Worm (Caenorhabditis elegans) whole organism, young adult: Measurements from ENCODE around the gene W05B10.3.

Experiments
- B0019.2 ChIP-seq: fragments of 200-800 bp; sonication (Bioruptor generic); conservative IDR thresholded peaks from 2 replicates; pipeline ENCODE4 v1.3.6; 2022; ENCODE audit warnings: missing genetic modification reagents, missing genetic modification characterization, missing compliant biosample characterization
- B0035.1 ChIP-seq: sonication (generic microtip); optimal IDR thresholded peaks from 2 replicates; lab custom pipeline; 2016; ENCODE audit warnings: missing genetic modification characterization, mild to moderate bottlenecking, missing compliant biosample characterization, missing genotype, missing genetic modification reagents
- B0261.1 ChIP-seq: sonication (generic microtip); optimal IDR thresholded peaks from 2 replicates; lab custom pipeline; 2016; ENCODE audit warnings: mild to moderate bottlenecking, missing genetic modification characterization, moderate library complexity, missing compliant biosample characterization
- F22D6.2 ChIP-seq: sonication (generic microtip); optimal IDR thresholded peaks from 2 replicates; lab custom pipeline; 2016; ENCODE audit warnings: mild to moderate bottlenecking, missing genetic modification characterization, missing compliant biosample characterization
- F49E8.2 ChIP-seq: sonication (generic microtip); optimal IDR thresholded peaks from 3 replicates; lab custom pipeline; 2017; ENCODE audit warnings: missing genetic modification characterization, mild to moderate bottlenecking, missing compliant biosample characterization, antibody characterized with exemption, moderate library complexity; ENCODE audit not compliant: insufficient read depth
- F52B5.7 ChIP-seq: sonication (generic microtip); optimal IDR thresholded peaks from 2 replicates; lab custom pipeline; 2016; ENCODE audit warnings: mild to moderate bottlenecking, missing genetic modification characterization, missing compliant biosample characterization
- F57A8.1 ChIP-seq: fragments of 200-800 bp; sonication (Bioruptor generic); optimal IDR thresholded peaks from 2 replicates; lab custom pipeline; 2018; ENCODE audit warnings: mild to moderate bottlenecking, missing genetic modification characterization, moderate library complexity, missing compliant biosample characterization
- Y53G8AR.9 ChIP-seq: fragments of 200-800 bp; sonication (Bioruptor generic); conservative IDR thresholded peaks from 2 replicates; pipeline ENCODE4 v1.3.6; 2022; ENCODE audit warnings: missing genetic modification reagents, missing genetic modification characterization, missing compliant biosample characterization
- Y95B8A.8 ChIP-seq: fragments of 200-800 bp; sonication (Bioruptor generic); IDR thresholded peaks from 2 replicates; pipeline ENCODE4 v1.3.6; 2022; ENCODE audit warnings: missing genetic modification reagents, missing genetic modification characterization, missing compliant biosample characterization
- akir-1 ChIP-seq: fragments of 200-800 bp; sonication (Bioruptor generic); optimal IDR thresholded peaks from 2 replicates; lab custom pipeline; 2018; ENCODE audit warnings: mild to moderate bottlenecking, missing genetic modification characterization, moderate library complexity, missing compliant biosample characterization
- attf-5 ChIP-seq: fragments of 200-800 bp; sonication (Bioruptor generic); optimal IDR thresholded peaks from 2 replicates; lab custom pipeline; 2018; ENCODE audit warnings: mild to moderate bottlenecking, missing genetic modification characterization, missing compliant biosample characterization
- ccch-3 ChIP-seq: fragments of 200-800 bp; sonication (Bioruptor generic); optimal IDR thresholded peaks from 2 replicates; lab custom pipeline; 2018; ENCODE audit warnings: mild to moderate bottlenecking, missing genetic modification characterization, missing compliant biosample characterization
- cebp-1 ChIP-seq, 2 experiments: fragments of 200-800 bp in 1 of 2; sonication (Bioruptor generic) in 1 of 2; sonication (generic microtip) in 1 of 2; IDR thresholded peaks in 1 of 2; optimal IDR thresholded peaks in 1 of 2; 2 replicates each; pipeline versions ENCODE4 v1.3.6 to Lab custom; 2017 to 2022; ENCODE audit warnings: missing compliant biosample characterization in 2 of 2, missing genetic modification characterization in 2 of 2, mild to moderate bottlenecking in 1 of 2, missing genetic modification reagents in 1 of 2, moderate library complexity in 1 of 2
- cebp-2 ChIP-seq: fragments of 200-800 bp; sonication (Bioruptor generic); IDR thresholded peaks from 2 replicates; pipeline ENCODE4 v1.3.6; 2022; ENCODE audit warnings: missing genetic modification characterization, missing compliant biosample characterization
- ceh-100 ChIP-seq: fragments of 200-800 bp; sonication (Bioruptor generic); IDR thresholded peaks from 2 replicates; pipeline ENCODE4 v1.3.6; 2022; ENCODE audit warnings: missing genetic modification reagents, missing genetic modification characterization, missing compliant biosample characterization
- ceh-91 ChIP-seq: fragments of 200-800 bp; sonication (Bioruptor generic); IDR thresholded peaks from 2 replicates; pipeline ENCODE4 v1.3.6; 2022; ENCODE audit warnings: missing genetic modification reagents, missing genetic modification characterization, missing compliant biosample characterization
- dox-1 ChIP-seq: fragments of 200-800 bp; sonication (Bioruptor generic); IDR thresholded peaks from 2 replicates; pipeline ENCODE4 v1.3.6; 2022; ENCODE audit warnings: missing genetic modification reagents, missing genetic modification characterization, missing compliant biosample characterization
- egl-44 ChIP-seq: fragments of 200-800 bp; sonication (Bioruptor generic); IDR thresholded peaks from 2 replicates; pipeline ENCODE4 v1.3.6; 2022; ENCODE audit warnings: missing genetic modification reagents, missing genetic modification characterization, missing compliant biosample characterization
- egrh-3 ChIP-seq: fragments of 200-800 bp; sonication (Bioruptor generic); IDR thresholded peaks from 2 replicates; pipeline ENCODE4 v1.3.6; 2022; ENCODE audit warnings: missing genetic modification reagents, missing genetic modification characterization, missing compliant biosample characterization
- ekl-4 ChIP-seq: fragments of 200-800 bp; sonication (Bioruptor generic); IDR thresholded peaks from 2 replicates; pipeline ENCODE4 v1.3.6; 2022; ENCODE audit warnings: missing genetic modification reagents, missing genetic modification characterization, missing compliant biosample characterization
- ets-4 ChIP-seq: fragments of 200-800 bp; sonication (Bioruptor generic); optimal IDR thresholded peaks from 2 replicates; lab custom pipeline; 2018; ENCODE audit warnings: mild to moderate bottlenecking, missing genetic modification characterization, missing compliant biosample characterization
- him-1 ChIP-seq: sonication (generic microtip); optimal IDR thresholded peaks from 2 replicates; lab custom pipeline; 2016; ENCODE audit warnings: missing genotype, missing genetic modification reagents, missing genetic modification characterization, missing compliant biosample characterization
- hlh-26 ChIP-seq: fragments of 200-800 bp; sonication (Bioruptor generic); conservative IDR thresholded peaks from 2 replicates; pipeline ENCODE4 v1.3.6; 2022; ENCODE audit warnings: missing genetic modification reagents, missing genetic modification characterization, missing compliant biosample characterization
- let-526 ChIP-seq: fragments of 200-800 bp; sonication (Bioruptor generic); IDR thresholded peaks from 2 replicates; pipeline ENCODE4 v1.3.6; 2022; ENCODE audit warnings: missing genetic modification reagents, missing genetic modification characterization, missing compliant biosample characterization
- lin-40 ChIP-seq: sonication (generic microtip); optimal IDR thresholded peaks from 2 replicates; lab custom pipeline; 2016; ENCODE audit warnings: missing genetic modification characterization, mild to moderate bottlenecking, missing compliant biosample characterization, missing genotype, missing genetic modification reagents
- lsy-27 ChIP-seq: sonication (generic microtip); optimal IDR thresholded peaks from 2 replicates; lab custom pipeline; 2017; ENCODE audit warnings: missing genetic modification characterization, mild to moderate bottlenecking, missing compliant biosample characterization, antibody characterized with exemption, missing genotype, borderline replicate concordance; ENCODE audit not compliant: insufficient read depth
- madf-6 ChIP-seq: fragments of 200-800 bp; sonication (Bioruptor generic); IDR thresholded peaks from 2 replicates; pipeline ENCODE4 v1.3.6; 2022; ENCODE audit warnings: missing genetic modification reagents, missing genetic modification characterization, missing compliant biosample characterization
- mcd-1 ChIP-seq: fragments of 200-800 bp; sonication (Bioruptor generic); IDR thresholded peaks from 2 replicates; pipeline ENCODE4 v1.3.6; 2022; ENCODE audit warnings: missing genetic modification reagents, missing genetic modification characterization, missing compliant biosample characterization
- nfya-1 ChIP-seq: sonication (generic microtip); optimal IDR thresholded peaks from 2 replicates; lab custom pipeline; 2017; ENCODE audit warnings: antibody characterized with exemption, missing compliant biosample characterization, missing genetic modification characterization, borderline replicate concordance; ENCODE audit not compliant: insufficient read depth
- nfyb-1 ChIP-seq: fragments of 200-800 bp; sonication (Bioruptor generic); IDR thresholded peaks from 2 replicates; pipeline ENCODE4 v1.3.6; 2022; ENCODE audit warnings: missing genetic modification reagents, missing genetic modification characterization, missing compliant biosample characterization
- nhr-179 ChIP-seq: sonication (generic microtip); optimal IDR thresholded peaks from 2 replicates; lab custom pipeline; 2016; ENCODE audit warnings: mild to moderate bottlenecking, missing genetic modification characterization, missing compliant biosample characterization
- nhr-27 ChIP-seq: fragments of 200-800 bp; sonication (Bioruptor generic); optimal IDR thresholded peaks from 2 replicates; lab custom pipeline; 2018; ENCODE audit warnings: mild to moderate bottlenecking, missing genetic modification characterization, moderate library complexity, missing compliant biosample characterization
- nhr-80 ChIP-seq: sonication (generic microtip); optimal IDR thresholded peaks from 2 replicates; lab custom pipeline; 2016; ENCODE audit warnings: missing genetic modification characterization, missing compliant biosample characterization
- nhr-90 ChIP-seq: sonication (generic microtip); optimal IDR thresholded peaks from 2 replicates; lab custom pipeline; 2016; ENCODE audit warnings: missing genotype, mild to moderate bottlenecking, missing genetic modification characterization, missing compliant biosample characterization
- rcor-1 ChIP-seq: fragments of 200-800 bp; sonication (Bioruptor generic); IDR thresholded peaks from 2 replicates; pipeline ENCODE4 v1.3.6; 2022; ENCODE audit warnings: missing genetic modification reagents, missing genetic modification characterization, missing compliant biosample characterization
- rec-8 ChIP-seq, 2 experiments: sonication (generic microtip); optimal IDR thresholded peaks; 2 replicates each; lab custom pipeline; 2016; ENCODE audit warnings: mild to moderate bottlenecking in 2 of 2, missing genetic modification characterization in 2 of 2, missing genetic modification reagents in 2 of 2, missing genotype in 2 of 2, missing biosample characterization in 1 of 2, missing compliant biosample characterization in 1 of 2, moderate library complexity in 1 of 2
- snpc-3.4 ChIP-seq: sonication (generic microtip); optimal IDR thresholded peaks from 2 replicates; lab custom pipeline; 2017; ENCODE audit warnings: missing genetic modification characterization, mild to moderate bottlenecking, missing compliant biosample characterization, antibody characterized with exemption, moderate library complexity, missing genotype, missing genetic modification reagents
- tlf-1 ChIP-seq: fragments of 200-800 bp; sonication (Bioruptor generic); optimal IDR thresholded peaks from 2 replicates; lab custom pipeline; 2018; ENCODE audit warnings: mild to moderate bottlenecking, missing genetic modification characterization, missing compliant biosample characterization
- zfh-2 ChIP-seq: fragments of 200-800 bp; sonication (Bioruptor generic); conservative IDR thresholded peaks from 2 replicates; pipeline ENCODE4 v1.3.6; 2022; ENCODE audit warnings: missing genetic modification reagents, missing genetic modification characterization, missing compliant biosample characterization
- ztf-18 ChIP-seq: sonication (generic microtip); optimal IDR thresholded peaks from 2 replicates; lab custom pipeline; 2016; ENCODE audit warnings: missing genotype, mild to moderate bottlenecking, missing genetic modification characterization, missing compliant biosample characterization
- ztf-22 ChIP-seq: fragments of 200-800 bp; sonication (Bioruptor generic); optimal IDR thresholded peaks from 2 replicates; lab custom pipeline; 2018; ENCODE audit warnings: mild to moderate bottlenecking, missing genetic modification characterization, moderate library complexity, missing compliant biosample characterization
- ztf-26 ChIP-seq: sonication (generic microtip); optimal IDR thresholded peaks from 2 replicates; lab custom pipeline; 2017; ENCODE audit warnings: missing genetic modification characterization, missing compliant biosample characterization

W05B10.3 gene

ce11 chrV:12704077-12704476 lies 42.6 kb upstream of the W05B10.3 start, which contains the start of gene R11D1.1:
TSS of gene R11D1.1 (plus strand) at chrV:12704377.
- TF ChIP-seq akir-1 (GFP tag; lab: Kevin White, UChicago) (no peak), attf-5 (no peak), nhr-179 (tag; lab: Kevin White, UChicago) (no peak), cebp-2 (GFP tag; lab: Robert Waterston, UW) (no peak), rcor-1 (GFP tag; lab: Robert Waterston, UW) (no peak), ztf-18 (no peak), F57A8.1 (no peak), nfya-1 (tag; lab: Kevin White, UChicago) (no peak), Y53G8AR.9 (no peak), lin-40 (tag; lab: Kevin White, UChicago) (no peak), rec-8 (tag; optimal IDR thresholded peaks at IDR 0.05; lab: Kevin White, UChicago) (no peak), ekl-4 (GFP tag; lab: Robert Waterston, UW) (no peak)

ce11 chrV:12701613-12702012 lies 40.1 kb upstream of the W05B10.3 start:
- TF ChIP-seq F52B5.7 (no peak), B0261.1 (tag; lab: Kevin White, UChicago) (no peak), egl-44 (GFP tag; lab: Robert Waterston, UW) (no peak), ceh-100 (GFP tag; lab: Robert Waterston, UW) (no peak)

ce11 chrV:12697364-12697901 lies 35.9 kb upstream of the W05B10.3 start, which contains the start of gene istr-1:
TSS of gene istr-1 (plus strand) at chrV:12697858.
- TF ChIP-seq nhr-80 (tag; lab: Kevin White, UChicago) (peak; percentile 23), mcd-1 (GFP tag; lab: Robert Waterston, UW) (0 out of 2 replicates have a peak, but pooled peaks have one; percentile 29), attf-5 (peak; percentile 44), B0019.2 (no peak), zfh-2 (no peak), cebp-1 (GFP tag; IDR thresholded peaks at IDR 0.05; lab: Robert Waterston, UW) (peak; percentile 92), cebp-1 (tag; optimal IDR thresholded peaks at IDR 0.05; lab: Kevin White, UChicago) (peak; percentile 98)

ce11 chrV:12696790-12697189 lies 35.3 kb upstream of the W05B10.3 start:
- TF ChIP-seq F57A8.1 (no peak), egrh-3 (GFP tag; lab: Robert Waterston, UW) (no peak), snpc-3.4 (peak; percentile 0), tlf-1 (GFP tag; lab: Kevin White, UChicago) (no peak), nhr-27 (no peak), B0035.1 (tag; lab: Kevin White, UChicago) (no peak), F49E8.2 (tag; lab: Kevin White, UChicago) (no peak), nfyb-1 (no peak), nhr-90 (tag; lab: Kevin White, UChicago) (no peak), hlh-26 (no peak), ztf-26 (tag; lab: Kevin White, UChicago) (no peak), zfh-2 (no peak), Y95B8A.8 (no peak), ekl-4 (GFP tag; lab: Robert Waterston, UW) (no peak), lin-40 (tag; lab: Kevin White, UChicago) (no peak), ztf-22 (no peak), ccch-3 (GFP tag; lab: Kevin White, UChicago) (no peak), him-1 (tag; lab: Kevin White, UChicago) (no peak), dox-1 (GFP tag; lab: Robert Waterston, UW) (peak; percentile 40; the same call in 1 of the 2 replicates), lsy-27 (tag; lab: Kevin White, UChicago) (no peak), attf-5 (no peak), let-526 (no peak), ets-4 (GFP tag; lab: Kevin White, UChicago) (no peak), ceh-91 (GFP tag; lab: Robert Waterston, UW) (peak; percentile 35; the same call in 1 of the 2 replicates), F22D6.2 (tag; lab: Kevin White, UChicago) (no peak), madf-6 (GFP tag; lab: Robert Waterston, UW) (peak; percentile 87)
